Worm (Caenorhabditis elegans) whole organism, young adult: ENCODE results near the gene mpst-3.

ENCODE experiments used
- D2030.7 ChIP-seq: fragments of 200-800 bp; sonication (Bioruptor generic); IDR thresholded peaks from 2 replicates; pipeline ENCODE4 v1.3.6; 2022; ENCODE audit warnings: missing genetic modification reagents, missing genetic modification characterization, missing compliant biosample characterization
- F49E8.2 ChIP-seq: sonication (generic microtip); optimal IDR thresholded peaks from 3 replicates; lab custom pipeline; 2017; ENCODE audit warnings: missing genetic modification characterization, mild to moderate bottlenecking, missing compliant biosample characterization, antibody characterized with exemption, moderate library complexity; ENCODE audit not compliant: insufficient read depth
- F55B11.4 ChIP-seq: sonication (generic microtip); optimal IDR thresholded peaks from 2 replicates; lab custom pipeline; 2016; ENCODE audit warnings: missing compliant biosample characterization, missing genetic modification characterization, borderline replicate concordance; ENCODE audit not compliant: insufficient read depth
- Y53F4B.3 ChIP-seq: fragments of 200-800 bp; sonication (Bioruptor generic); IDR thresholded peaks from 2 replicates; pipeline ENCODE4 v1.3.6; 2022; ENCODE audit warnings: missing genetic modification reagents, missing genetic modification characterization, missing compliant biosample characterization
- athp-1 ChIP-seq: sonication (generic microtip); optimal IDR thresholded peaks from 2 replicates; lab custom pipeline; 2017; ENCODE audit warnings: mild to moderate bottlenecking, missing genetic modification characterization, missing compliant biosample characterization
- attf-3 ChIP-seq: fragments of 200-800 bp; sonication (Bioruptor generic); conservative IDR thresholded peaks from 2 replicates; pipeline ENCODE4 v1.3.6; 2022; ENCODE audit warnings: missing genetic modification reagents, missing genetic modification characterization, missing compliant biosample characterization
- bed-2 ChIP-seq: fragments of 200-800 bp; sonication (Bioruptor generic); IDR thresholded peaks from 2 replicates; pipeline ENCODE4 v1.3.6; 2022; ENCODE audit warnings: missing genetic modification reagents, missing genetic modification characterization, missing compliant biosample characterization
- ceh-27 ChIP-seq: fragments of 200-800 bp; sonication (Bioruptor generic); optimal IDR thresholded peaks from 2 replicates; lab custom pipeline; 2018; ENCODE audit warnings: mild to moderate bottlenecking, missing genetic modification characterization, moderate library complexity, missing compliant biosample characterization
- ceh-91 ChIP-seq: fragments of 200-800 bp; sonication (Bioruptor generic); IDR thresholded peaks from 2 replicates; pipeline ENCODE4 v1.3.6; 2022; ENCODE audit warnings: missing genetic modification reagents, missing genetic modification characterization, missing compliant biosample characterization
- dox-1 ChIP-seq: fragments of 200-800 bp; sonication (Bioruptor generic); IDR thresholded peaks from 2 replicates; pipeline ENCODE4 v1.3.6; 2022; ENCODE audit warnings: missing genetic modification reagents, missing genetic modification characterization, missing compliant biosample characterization
- egl-18 ChIP-seq: fragments of 200-800 bp; sonication (Bioruptor generic); IDR thresholded peaks from 2 replicates; pipeline ENCODE4 v1.3.6; 2022; ENCODE audit warnings: missing genetic modification reagents, missing genetic modification characterization, missing compliant biosample characterization
- ets-4 ChIP-seq: fragments of 200-800 bp; sonication (Bioruptor generic); optimal IDR thresholded peaks from 2 replicates; lab custom pipeline; 2018; ENCODE audit warnings: mild to moderate bottlenecking, missing genetic modification characterization, missing compliant biosample characterization
- him-1 ChIP-seq: sonication (generic microtip); optimal IDR thresholded peaks from 2 replicates; lab custom pipeline; 2016; ENCODE audit warnings: missing genotype, missing genetic modification reagents, missing genetic modification characterization, missing compliant biosample characterization
- hmg-20 ChIP-seq: fragments of 200-800 bp; sonication (Bioruptor generic); IDR thresholded peaks from 2 replicates; pipeline ENCODE4 v1.3.6; 2022; ENCODE audit warnings: missing genetic modification reagents, missing genetic modification characterization, missing compliant biosample characterization
- lin-35 ChIP-seq, 3 experiments: fragments of 150-350 bp in 2 of 3; sonication (generic microtip) in 1 of 3; optimal IDR thresholded peaks; 2 replicates each; lab custom pipeline; 2014 to 2018; ENCODE audit warnings: missing biosample characterization in 3 of 3, missing genetic modification characterization in 3 of 3, missing genetic modification reagents in 3 of 3
- lsy-27 ChIP-seq: sonication (generic microtip); optimal IDR thresholded peaks from 2 replicates; lab custom pipeline; 2017; ENCODE audit warnings: missing genetic modification characterization, mild to moderate bottlenecking, missing compliant biosample characterization, antibody characterized with exemption, missing genotype, borderline replicate concordance; ENCODE audit not compliant: insufficient read depth
- madf-8 ChIP-seq: fragments of 200-800 bp; sonication (Bioruptor generic); conservative IDR thresholded peaks from 2 replicates; pipeline ENCODE4 v1.3.6; 2022; ENCODE audit warnings: missing genetic modification reagents, missing genetic modification characterization, missing compliant biosample characterization
- mes-4 ChIP-seq: sonication (generic microtip); optimal IDR thresholded peaks from 2 replicates; lab custom pipeline; 2016; ENCODE audit warnings: missing genotype, missing genetic modification characterization, missing compliant biosample characterization
- mxl-1 ChIP-seq: sonication (generic microtip); optimal IDR thresholded peaks from 2 replicates; lab custom pipeline; 2016; ENCODE audit warnings: missing genetic modification characterization, missing compliant biosample characterization
- nfya-1 ChIP-seq: sonication (generic microtip); optimal IDR thresholded peaks from 2 replicates; lab custom pipeline; 2017; ENCODE audit warnings: antibody characterized with exemption, missing compliant biosample characterization, missing genetic modification characterization, borderline replicate concordance; ENCODE audit not compliant: insufficient read depth
- nhr-120 ChIP-seq: fragments of 200-800 bp; sonication (Bioruptor generic); IDR thresholded peaks from 2 replicates; pipeline ENCODE4 v1.3.6; 2022; ENCODE audit warnings: missing genetic modification characterization, missing compliant biosample characterization
- nhr-27 ChIP-seq: fragments of 200-800 bp; sonication (Bioruptor generic); optimal IDR thresholded peaks from 2 replicates; lab custom pipeline; 2018; ENCODE audit warnings: mild to moderate bottlenecking, missing genetic modification characterization, moderate library complexity, missing compliant biosample characterization
- nhr-80 ChIP-seq: sonication (generic microtip); optimal IDR thresholded peaks from 2 replicates; lab custom pipeline; 2016; ENCODE audit warnings: missing genetic modification characterization, missing compliant biosample characterization
- nhr-90 ChIP-seq: sonication (generic microtip); optimal IDR thresholded peaks from 2 replicates; lab custom pipeline; 2016; ENCODE audit warnings: missing genotype, mild to moderate bottlenecking, missing genetic modification characterization, missing compliant biosample characterization
- pbrm-1 ChIP-seq: fragments of 200-800 bp; sonication (Bioruptor generic); IDR thresholded peaks from 2 replicates; pipeline ENCODE4 v1.3.6; 2022; ENCODE audit warnings: missing genetic modification reagents, missing genetic modification characterization, missing compliant biosample characterization
- rcor-1 ChIP-seq: fragments of 200-800 bp; sonication (Bioruptor generic); IDR thresholded peaks from 2 replicates; pipeline ENCODE4 v1.3.6; 2022; ENCODE audit warnings: missing genetic modification reagents, missing genetic modification characterization, missing compliant biosample characterization
- rpc-1 ChIP-seq, 2 experiments: fragments of 150-350 bp in 1 of 2; sonication (generic microtip) in 1 of 2; optimal IDR thresholded peaks; 2 replicates each; lab custom pipeline; 2014 to 2018; ENCODE audit warnings: missing biosample characterization in 1 of 2, missing genetic modification characterization in 1 of 2, missing genetic modification reagents in 1 of 2, missing genotype in 1 of 2
- sdz-38 ChIP-seq: sonication (generic microtip); optimal IDR thresholded peaks from 2 replicates; lab custom pipeline; 2016; ENCODE audit warnings: missing genotype, missing genetic modification characterization, missing compliant biosample characterization
- tbp1 ChIP-seq: fragments of 200-800 bp; sonication (Bioruptor generic); optimal IDR thresholded peaks from 2 replicates; lab custom pipeline; 2018; ENCODE audit warnings: mild to moderate bottlenecking, missing genetic modification characterization, missing compliant biosample characterization
- unc-62 ChIP-seq: fragments of 150-350 bp; optimal IDR thresholded peaks from 2 replicates; lab custom pipeline; 2014; ENCODE audit warnings: missing biosample characterization, missing genetic modification reagents, missing genetic modification characterization
- zfh-2 ChIP-seq: fragments of 200-800 bp; sonication (Bioruptor generic); conservative IDR thresholded peaks from 2 replicates; pipeline ENCODE4 v1.3.6; 2022; ENCODE audit warnings: missing genetic modification reagents, missing genetic modification characterization, missing compliant biosample characterization
- ztf-22 ChIP-seq: fragments of 200-800 bp; sonication (Bioruptor generic); optimal IDR thresholded peaks from 2 replicates; lab custom pipeline; 2018; ENCODE audit warnings: mild to moderate bottlenecking, missing genetic modification characterization, moderate library complexity, missing compliant biosample characterization
- ztf-3 ChIP-seq: fragments of 200-800 bp; sonication (Bioruptor generic); optimal IDR thresholded peaks from 2 replicates; lab custom pipeline; 2018; ENCODE audit warnings: mild to moderate bottlenecking, missing genetic modification characterization, missing compliant biosample characterization

Gene mpst-3

ce11 chrV:14858503-14858902 is 36.9 kb upstream of the mpst-3 start, which contains the start of gene npr-13:
npr-13 (minus strand) TSS chrV:14858603.
- TF ChIP-seq sdz-38 (tag; lab: Kevin White, UChicago) (no peak), lsy-27 (tag; lab: Kevin White, UChicago) (no peak), him-1 (tag; lab: Kevin White, UChicago) (no peak), nfya-1 (tag; lab: Kevin White, UChicago) (no peak), pbrm-1 (no peak), athp-1 (tag; lab: Kevin White, UChicago) (no peak), F55B11.4 (tag; lab: Kevin White, UChicago) (no peak), mes-4 (tag; lab: Kevin White, UChicago) (no peak), tbp1 (GFP tag; lab: Kevin White, UChicago) (no peak)

DNA sequence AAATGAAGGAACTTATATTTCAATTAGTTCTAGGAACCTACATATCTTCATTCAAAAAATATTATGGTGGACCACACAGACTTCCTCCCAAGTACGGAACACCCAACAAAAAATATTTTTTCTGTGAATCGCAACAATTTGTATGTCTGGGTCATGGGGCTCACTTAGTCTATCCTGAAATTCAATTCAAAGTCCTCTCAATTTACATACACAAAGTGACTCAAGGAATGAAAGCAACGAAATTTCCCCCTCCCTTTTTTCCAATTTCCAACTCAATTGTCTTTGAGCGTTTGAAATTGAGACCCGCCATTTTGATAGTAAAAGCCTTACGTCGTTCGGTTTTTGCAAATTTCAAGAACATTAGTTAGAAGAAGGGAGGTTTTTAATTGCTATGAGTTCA is 36.1 kb upstream of the mpst-3 start:
- TF ChIP-seq ets-4 (no peak), nhr-27 (tag; lab: Kevin White, UChicago) (no peak), egl-18 (no peak), Y53F4B.3 (GFP tag; lab: Robert Waterston, UW) (no peak), rpc-1 (optimal IDR thresholded peaks at IDR 0.05; lab: Kevin White, UChicago) (no peak), rpc-1 (tag; optimal IDR thresholded peaks at IDR 0.05; lab: Kevin White, UChicago) (no peak), lin-35 (GFP tag; optimal IDR thresholded peaks at IDR 0.05; lab: Kevin White, UChicago) (no peak), rcor-1 (no peak), F49E8.2 (tag; lab: Kevin White, UChicago) (no peak), mxl-1 (tag; lab: Kevin White, UChicago) (no peak), dox-1 (GFP tag; lab: Robert Waterston, UW) (no peak), nhr-80 (tag; lab: Kevin White, UChicago) (no peak), hmg-20 (GFP tag; lab: Robert Waterston, UW) (no peak), nhr-90 (tag; lab: Kevin White, UChicago) (no peak), ceh-27 (GFP tag; lab: Kevin White, UChicago) (no peak), ceh-91 (GFP tag; lab: Robert Waterston, UW) (no peak), ztf-22 (GFP tag; lab: Kevin White, UChicago) (no peak), him-1 (tag; lab: Kevin White, UChicago) (no peak), attf-3 (GFP tag; lab: Robert Waterston, UW) (no peak), madf-8 (no peak)

- TF ChIP-seq nhr-120 (GFP tag; lab: Robert Waterston, UW): no peak
- no peak for TF ChIP-seq zfh-2
- no peak for TF ChIP-seq D2030.7
- no peak for TF ChIP-seq bed-2 (GFP tag; lab: Robert Waterston, UW)
- TF ChIP-seq, all 124 proteins: peak for 0
Observed at ce11 chrV:14868181-14868580, 27.3 kb upstream of the mpst-3 start, which contains the start of gene gcy-14. gcy-14 (minus strand) TSS chrV:14868281.

- TF ChIP-seq him-1 (tag; lab: Kevin White, UChicago) (no peak), ztf-3 (GFP tag; lab: Kevin White, UChicago) (no peak), unc-62 (no peak)
Observed at ce11 chrV:14871365-14871764, 24.1 kb upstream of the mpst-3 start, which contains the start of gene ZC412.3. ZC412.3 (minus strand) TSS chrV:14871547.
